Worm (Caenorhabditis elegans): ENCODE measurements around the gene B0244.5.

Gene B0244.5

DNA sequence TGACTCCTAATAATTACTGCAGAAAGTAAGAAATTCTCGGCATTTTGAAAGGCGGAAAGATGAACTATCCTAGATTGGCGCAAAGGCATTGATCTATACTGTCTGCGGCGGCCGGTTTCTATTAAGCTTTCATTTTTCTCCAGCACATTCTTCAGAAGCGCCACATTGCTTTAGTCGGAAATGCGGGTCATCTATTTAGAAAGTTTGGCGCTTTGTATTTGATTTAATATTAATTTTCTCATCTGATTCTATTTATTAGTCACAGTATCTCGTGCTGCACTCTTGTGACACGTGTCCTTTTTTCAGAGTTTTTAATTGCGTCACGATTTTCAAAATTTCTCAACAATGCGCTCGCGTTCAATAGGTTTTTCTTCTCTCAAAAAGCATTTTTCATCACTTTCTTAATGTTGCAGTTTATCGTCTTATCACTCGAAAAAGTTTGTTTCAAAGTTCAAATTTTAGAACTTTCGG lies 29.7 kb upstream of the B0244.5 start (continued):
- TF ChIP-seq lin-40 (tag; optimal IDR thresholded peaks at IDR 0.05) (no peak), F39B2.1 (GFP tag; IDR thresholded peaks at IDR 0.05) (no peak), ztf-26 (tag; optimal IDR thresholded peaks at IDR 0.05) (no peak), Y56A3A.18 (GFP tag; IDR thresholded peaks at IDR 0.05) (0 out of 2 replicates have a peak, but pooled peaks have one; percentile 23), efl-1 (GFP tag; optimal IDR thresholded peaks at IDR 0.05) (peak; percentile 1), Y53G8AR.9 (GFP tag; conservative IDR thresholded peaks at IDR 0.05) (peak; percentile 64; the same call in 1 of the 2 replicates), hlh-26 (GFP tag; conservative IDR thresholded peaks at IDR 0.05) (no peak), let-607 (tag; optimal IDR thresholded peaks at IDR 0.05) (peak in 1 of 2 experiments; percentile 90), mes-4 (tag; optimal IDR thresholded peaks at IDR 0.05) (no peak), F55B11.4 (tag; optimal IDR thresholded peaks at IDR 0.05; ENCODE audit: borderline replicate concordance, insufficient read depth) (no peak), tlf-1 (GFP tag; optimal IDR thresholded peaks at IDR 0.05) (no peak), ceh-100 (GFP tag; IDR thresholded peaks at IDR 0.05) (no peak), ztf-18 (tag; optimal IDR thresholded peaks at IDR 0.05) (no peak), F23B12.7 (tag; optimal IDR thresholded peaks at IDR 0.05; ENCODE audit: insufficient read depth) (no peak), bed-2 (GFP tag; IDR thresholded peaks at IDR 0.05) (no peak), egl-44 (GFP tag; IDR thresholded peaks at IDR 0.05) (no peak), madf-3 (GFP tag; IDR thresholded peaks at IDR 0.05) (0 out of 2 replicates have a peak, but pooled peaks have one; percentile 47), repo-1 (tag; optimal IDR thresholded peaks at IDR 0.05) (no peak), tbx-9 (tag; optimal IDR thresholded peaks at IDR 0.05; ENCODE audit: borderline replicate concordance) (no peak), F52B5.7 (tag; optimal IDR thresholded peaks at IDR 0.05) (no peak), madf-6 (GFP tag; IDR thresholded peaks at IDR 0.05) (no peak; the same call in 1 of the 2 replicates), B0035.1 (tag; optimal IDR thresholded peaks at IDR 0.05) (no peak), nhr-179 (tag; optimal IDR thresholded peaks at IDR 0.05) (no peak), egrh-3 (GFP tag; IDR thresholded peaks at IDR 0.05) (no peak), B0336.3 (GFP tag; IDR thresholded peaks at IDR 0.05) (peak; percentile 50; the same call in 1 of the 2 replicates), aptf-2 (GFP tag; conservative IDR thresholded peaks at IDR 0.05) (no peak), pbrm-1 (GFP tag; IDR thresholded peaks at IDR 0.05) (no peak), Y79H2A.3 (GFP tag; conservative IDR thresholded peaks at IDR 0.05) (no peak), nfyb-1 (GFP tag; IDR thresholded peaks at IDR 0.05) (0 out of 2 replicates have a peak, but pooled peaks have one; percentile 11), sptf-2 (GFP tag; optimal IDR thresholded peaks at IDR 0.05) (no peak), B0019.2 (GFP tag; conservative IDR thresholded peaks at IDR 0.05) (no peak), ztf-3 (GFP tag; optimal IDR thresholded peaks at IDR 0.05) (no peak), attf-3 (GFP tag; conservative IDR thresholded peaks at IDR 0.05) (no peak), ets-4 (GFP tag; optimal IDR thresholded peaks at IDR 0.05) (no peak), lsl-1 (GFP tag; optimal IDR thresholded peaks at IDR 0.05) (no peak), bed-1 (GFP tag; IDR thresholded peaks at IDR 0.05) (no peak), ceh-58 (GFP tag; IDR thresholded peaks at IDR 0.05) (no peak), zim-3 (tag; optimal IDR thresholded peaks at IDR 0.05) (no peak), hmg-20 (GFP tag; IDR thresholded peaks at IDR 0.05) (no peak), D2030.7 (GFP tag; IDR thresholded peaks at IDR 0.05) (no peak), athp-1 (tag; optimal IDR thresholded peaks at IDR 0.05) (no peak), F37B4.10 (GFP tag; IDR thresholded peaks at IDR 0.05) (no peak), rec-8 (tag; optimal IDR thresholded peaks at IDR 0.05) (no peak)

Data from whole organism, young adult.